Worm (Caenorhabditis elegans) whole organism, L4 larva: ENCODE measurements around the gene F42F12.4.
A peak's percentile ranks its signal among the peaks of the same experiment; 100 is the strongest.

Experiments used
- F10B5.3 ChIP-seq: sonication (generic microtip); optimal IDR thresholded peaks from 2 replicates; lab custom pipeline; 2016; ENCODE audit warnings: mild to moderate bottlenecking, missing genetic modification characterization, missing compliant biosample characterization
- F49E8.2 ChIP-seq: sonication (generic microtip); optimal IDR thresholded peaks from 2 replicates; lab custom pipeline; 2016; ENCODE audit warnings: missing compliant biosample characterization, mild to moderate bottlenecking, missing genetic modification characterization, borderline replicate concordance
- T26A8.4 ChIP-seq: fragments of 200-800 bp; sonication (Bioruptor generic); IDR thresholded peaks from 2 replicates; pipeline ENCODE4 v1.3.6; 2022; ENCODE audit warnings: missing genetic modification characterization, missing compliant biosample characterization
- Y48G9A.11 ChIP-seq: fragments of 200-800 bp; sonication (Bioruptor generic); IDR thresholded peaks from 2 replicates; pipeline ENCODE4 v1.3.6; 2022; ENCODE audit warnings: missing genetic modification reagents, missing genetic modification characterization, missing compliant biosample characterization
- Y5F2A.4 ChIP-seq: fragments of 200-800 bp; sonication (Bioruptor generic); optimal IDR thresholded peaks from 2 replicates; lab custom pipeline; 2018; ENCODE audit warnings: mild to moderate bottlenecking, missing genetic modification characterization, missing compliant biosample characterization
- ama-1 ChIP-seq: fragments of 150-350 bp; optimal IDR thresholded peaks from 2 replicates; lab custom pipeline; 2014; ENCODE audit warnings: inconsistent platforms, mixed read lengths
- arid-1 ChIP-seq: fragments of 200-800 bp; sonication (Bioruptor generic); conservative IDR thresholded peaks from 2 replicates; pipeline ENCODE4 v1.3.6; 2022; ENCODE audit warnings: missing genetic modification reagents, missing genetic modification characterization, missing compliant biosample characterization
- attf-4 ChIP-seq: sonication (generic microtip); optimal IDR thresholded peaks from 3 replicates; lab custom pipeline; 2017; ENCODE audit warnings: missing biosample characterization, missing genetic modification characterization
- ceh-28 ChIP-seq: fragments of 150-350 bp; optimal IDR thresholded peaks from 2 replicates; lab custom pipeline; 2014; ENCODE audit warnings: missing biosample characterization, missing genetic modification reagents, missing genetic modification characterization
- ceh-32 ChIP-seq: sonication (generic microtip); optimal IDR thresholded peaks from 2 replicates; lab custom pipeline; 2016; ENCODE audit warnings: mild to moderate bottlenecking, missing genetic modification characterization, missing compliant biosample characterization; ENCODE audit not compliant: poor library complexity
- daf-8 ChIP-seq: fragments of 200-800 bp; sonication (Bioruptor generic); IDR thresholded peaks from 2 replicates; pipeline ENCODE4 v1.3.6; 2022; ENCODE audit warnings: missing genetic modification characterization, missing compliant biosample characterization
- duxl-1 ChIP-seq: sonication (generic microtip); optimal IDR thresholded peaks from 2 replicates; lab custom pipeline; 2016; ENCODE audit warnings: mild to moderate bottlenecking, missing genetic modification characterization, moderate library complexity, missing compliant biosample characterization; ENCODE audit not compliant: poor library complexity
- gei-8 ChIP-seq: fragments of 200-800 bp; sonication (Bioruptor generic); optimal IDR thresholded peaks from 2 replicates; lab custom pipeline; 2018; ENCODE audit warnings: mild to moderate bottlenecking, missing genetic modification characterization, missing compliant biosample characterization
- hif-1 ChIP-seq, 2 experiments: sonication (generic microtip); optimal IDR thresholded peaks; 2 replicates each; lab custom pipeline; 2016 to 2017; ENCODE audit warnings: missing compliant biosample characterization in 2 of 2, missing genetic modification characterization in 2 of 2, missing genetic modification reagents in 2 of 2, missing genotype in 2 of 2, mild to moderate bottlenecking in 1 of 2
- jun-1 ChIP-seq: fragments of 150-350 bp; optimal IDR thresholded peaks from 2 replicates; lab custom pipeline; 2014; ENCODE audit warnings: missing biosample characterization, missing genetic modification reagents, missing genetic modification characterization
- lim-7 ChIP-seq: fragments of 200-800 bp; sonication (Bioruptor generic); IDR thresholded peaks from 2 replicates; pipeline ENCODE4 v1.3.6; 2022; ENCODE audit warnings: missing genetic modification characterization, missing compliant biosample characterization
- lin-1 ChIP-seq: fragments of 200-800 bp; sonication (Bioruptor generic); IDR thresholded peaks from 2 replicates; pipeline ENCODE4 v1.3.6; 2022; ENCODE audit warnings: missing genetic modification reagents, missing genetic modification characterization, missing compliant biosample characterization
- lin-15B ChIP-seq: fragments of 150-350 bp; sonication (generic microtip); optimal IDR thresholded peaks from 3 replicates; lab custom pipeline; 2014; ENCODE audit warnings: missing biosample characterization, missing genetic modification characterization
- lin-39 ChIP-seq: fragments of 150-350 bp; optimal IDR thresholded peaks from 2 replicates; lab custom pipeline; 2014; ENCODE audit warnings: missing biosample characterization, missing genetic modification reagents, missing genetic modification characterization
- lsy-2 ChIP-seq, 2 experiments: fragments of 150-350 bp in 1 of 2; sonication (generic microtip) in 1 of 2; optimal IDR thresholded peaks; 2 replicates each; lab custom pipeline; 2014 to 2017; ENCODE audit warnings: missing biosample characterization in 2 of 2, missing genetic modification characterization in 2 of 2
- madf-9 ChIP-seq: fragments of 200-800 bp; sonication (Bioruptor generic); conservative IDR thresholded peaks from 2 replicates; pipeline ENCODE4 v1.3.6; 2022; ENCODE audit warnings: missing genetic modification reagents, missing genetic modification characterization, missing compliant biosample characterization
- mxl-2 ChIP-seq: fragments of 200-800 bp; sonication (Bioruptor generic); conservative IDR thresholded peaks from 2 replicates; pipeline ENCODE4 v1.3.6; 2022; ENCODE audit warnings: missing genetic modification reagents, missing genetic modification characterization, missing compliant biosample characterization
- mxl-3 ChIP-seq: fragments of 200-800 bp; sonication (Bioruptor generic); optimal IDR thresholded peaks from 2 replicates; lab custom pipeline; 2018; ENCODE audit warnings: mild to moderate bottlenecking, missing genetic modification characterization, missing compliant biosample characterization
- nhr-111 ChIP-seq: fragments of 200-800 bp; sonication (Bioruptor generic); optimal IDR thresholded peaks from 2 replicates; lab custom pipeline; 2018; ENCODE audit warnings: mild to moderate bottlenecking, missing genetic modification characterization, missing compliant biosample characterization
- nhr-25 ChIP-seq: sonication (generic microtip); optimal IDR thresholded peaks from 2 replicates; lab custom pipeline; 2017; ENCODE audit warnings: missing genetic modification characterization, mild to moderate bottlenecking, missing compliant biosample characterization, antibody characterized with exemption, moderate library complexity, borderline replicate concordance; ENCODE audit not compliant: insufficient read depth
- nhr-41 ChIP-seq: fragments of 200-800 bp; sonication (Bioruptor generic); IDR thresholded peaks from 2 replicates; pipeline ENCODE4 v1.3.6; 2022; ENCODE audit warnings: missing genetic modification reagents, missing genetic modification characterization, missing compliant biosample characterization
- nhr-6 ChIP-seq: fragments of 150-350 bp; optimal IDR thresholded peaks from 2 replicates; lab custom pipeline; 2014; ENCODE audit warnings: missing biosample characterization, missing genetic modification characterization
- nhr-76 ChIP-seq: fragments of 150-350 bp; optimal IDR thresholded peaks from 2 replicates; lab custom pipeline; 2014; ENCODE audit warnings: missing biosample characterization, missing genetic modification characterization
- pha-4 ChIP-seq, 2 experiments: fragments of 150-350 bp in 1 of 2; fragments of 200-800 bp in 1 of 2; sonication (Bioruptor generic) in 1 of 2; IDR thresholded peaks in 1 of 2; optimal IDR thresholded peaks in 1 of 2; 2 replicates each; pipeline versions ENCODE4 v1.3.6 to Lab custom; 2014 to 2022; ENCODE audit warnings: missing genetic modification characterization in 2 of 2, missing genetic modification reagents in 2 of 2, missing biosample characterization in 1 of 2, missing compliant biosample characterization in 1 of 2
- php-3 ChIP-seq: fragments of 200-800 bp; sonication (Bioruptor generic); IDR thresholded peaks from 2 replicates; pipeline ENCODE4 v1.3.6; 2022; ENCODE audit warnings: missing genetic modification reagents, missing genetic modification characterization, missing compliant biosample characterization
- rbr-2 ChIP-seq: sonication (generic microtip); optimal IDR thresholded peaks from 2 replicates; lab custom pipeline; 2016; ENCODE audit warnings: missing genotype, missing genetic modification characterization, missing compliant biosample characterization
- sdz-12 ChIP-seq: fragments of 200-800 bp; sonication (Bioruptor generic); optimal IDR thresholded peaks from 2 replicates; lab custom pipeline; 2018; ENCODE audit warnings: mild to moderate bottlenecking, missing genetic modification characterization, missing compliant biosample characterization
- snpc-1.2 ChIP-seq: fragments of 200-800 bp; sonication (Bioruptor generic); IDR thresholded peaks from 2 replicates; pipeline ENCODE4 v1.3.6; 2022; ENCODE audit warnings: missing genetic modification reagents, missing genetic modification characterization, missing compliant biosample characterization
- spr-1 ChIP-seq: sonication (generic microtip); optimal IDR thresholded peaks from 2 replicates; lab custom pipeline; 2016; ENCODE audit warnings: mild to moderate bottlenecking, missing genetic modification characterization, missing compliant biosample characterization
- spr-3 ChIP-seq: fragments of 200-800 bp; sonication (Bioruptor generic); optimal IDR thresholded peaks from 2 replicates; lab custom pipeline; 2018; ENCODE audit warnings: mild to moderate bottlenecking, missing genetic modification characterization, missing compliant biosample characterization
- tra-1 ChIP-seq: fragments of 200-800 bp; sonication (Bioruptor generic); IDR thresholded peaks from 2 replicates; pipeline ENCODE4 v1.3.6; 2022; ENCODE audit warnings: missing genetic modification reagents, missing genetic modification characterization, missing compliant biosample characterization
- unc-39 ChIP-seq: sonication (generic microtip); optimal IDR thresholded peaks from 2 replicates; lab custom pipeline; 2017; ENCODE audit warnings: missing biosample characterization, missing genetic modification characterization
- unc-62 ChIP-seq, 3 experiments: fragments of 150-350 bp in 1 of 3; sonication (generic microtip); optimal IDR thresholded peaks in 2 of 3; peaks in 1 of 3; 1 replicate in 1 of 3; 2 replicates in 2 of 3; lab custom pipeline; 2014 to 2017; ENCODE audit warnings: missing biosample characterization in 3 of 3, missing genetic modification characterization in 3 of 3, missing genetic modification reagents in 3 of 3, missing genotype in 1 of 3
- ztf-7 ChIP-seq: fragments of 150-350 bp; optimal IDR thresholded peaks from 2 replicates; lab custom pipeline; 2014; ENCODE audit warnings: missing biosample characterization, missing genetic modification characterization

F42F12.4 gene

DNA sequence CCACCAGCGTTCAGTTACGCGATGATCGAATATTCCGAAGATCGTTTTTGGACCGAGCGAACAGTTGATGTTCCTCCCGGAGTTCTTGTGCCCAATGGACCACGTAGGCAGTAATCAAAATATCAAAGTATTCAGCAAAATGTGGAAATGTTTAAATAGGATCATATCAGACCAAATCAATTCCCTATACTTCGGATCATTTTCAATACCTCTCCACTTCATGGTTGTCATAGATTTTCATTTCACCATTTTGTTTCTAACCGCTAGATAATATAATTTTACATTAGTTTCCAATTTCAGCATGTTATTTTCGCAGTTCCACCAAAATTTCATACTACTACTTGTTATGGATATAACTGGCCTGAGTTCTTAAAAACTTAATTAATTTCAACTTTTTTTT lies 35.2 kb downstream of the F42F12.4 start:
- no peak for TF ChIP-seq ceh-32 (tag; lab: Kevin White, UChicago)
- TF ChIP-seq unc-62 (GFP tag; optimal IDR thresholded peaks at IDR 0.05 in 1 of 2; lab: Kevin White, UChicago) = peak in 1 of 2 experiments; percentile 91
- no peak for TF ChIP-seq unc-62 (tag; optimal IDR thresholded peaks at IDR 0.05; lab: Kevin White, UChicago)
- no peak for TF ChIP-seq F10B5.3 (tag; lab: Kevin White, UChicago)
- TF ChIP-seq nhr-41 (GFP tag; lab: Robert Waterston, UW) = no peak

DNA sequence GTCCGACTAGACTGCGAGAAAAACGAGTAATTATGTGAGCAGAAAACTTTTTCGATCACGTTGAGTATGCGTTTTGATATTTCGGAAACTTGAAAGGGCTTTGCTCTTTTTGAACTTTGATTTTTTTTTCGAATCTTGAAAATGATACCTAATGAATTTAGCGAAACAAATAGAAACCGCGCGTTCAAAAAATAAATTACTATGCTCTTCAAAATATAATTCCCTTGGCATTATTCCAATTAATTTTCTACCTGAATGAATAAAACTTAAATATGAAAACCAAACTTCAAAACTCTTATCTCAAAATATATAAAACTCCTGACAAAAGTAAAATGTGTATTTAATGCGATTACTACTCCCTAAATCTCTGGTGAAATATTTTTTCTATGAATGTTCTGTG lies 37.5 kb downstream of the F42F12.4 start, which contains the start of gene xtr-2:
Gene xtr-2, plus strand, starts transcription at position 301 of the 400 bp plus-strand sequence.
- TF ChIP-seq nhr-25 (tag; lab: Kevin White, UChicago) (no peak), jun-1 (tag; lab: Kevin White, UChicago) (no peak), snpc-1.2 (GFP tag; lab: Robert Waterston, UW) (no peak), ceh-28 (tag; lab: Kevin White, UChicago) (no peak), Y5F2A.4 (GFP tag; lab: Kevin White, UChicago) (no peak), lin-1 (GFP tag; lab: Robert Waterston, UW) (no peak), F10B5.3 (tag; lab: Kevin White, UChicago) (no peak), ztf-7 (tag; lab: Kevin White, UChicago) (no peak), nhr-6 (tag; lab: Kevin White, UChicago) (no peak), gei-8 (GFP tag; lab: Kevin White, UChicago) (no peak), arid-1 (GFP tag; lab: Robert Waterston, UW) (no peak), lsy-2 (tag; optimal IDR thresholded peaks at IDR 0.05; lab: Kevin White, UChicago) (no peak)

DNA sequence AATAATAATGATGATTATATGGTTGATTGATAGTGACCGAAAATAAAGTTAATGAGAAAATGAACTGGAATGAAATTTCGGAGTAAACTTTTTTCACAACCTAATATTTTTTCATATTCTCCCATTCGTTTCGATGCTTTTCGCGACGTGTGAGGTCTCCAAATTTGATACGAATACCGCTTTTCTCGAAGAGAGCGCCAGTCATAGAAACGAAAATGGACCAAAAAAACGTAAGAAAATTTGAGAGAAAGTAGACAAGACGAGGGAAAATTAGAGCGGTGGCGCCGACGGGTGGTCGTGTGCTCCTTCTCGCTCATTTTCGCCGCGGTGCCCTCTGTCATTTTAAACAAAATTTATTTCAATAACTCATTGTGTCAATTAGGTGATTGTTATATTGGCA lies 38.4 kb downstream of the F42F12.4 start:
- TF ChIP-seq daf-8 (GFP tag; lab: Robert Waterston, UW) (no peak), nhr-76 (no peak), mxl-3 (GFP tag; lab: Kevin White, UChicago) (no peak), F10B5.3 (tag; lab: Kevin White, UChicago) (no peak), php-3 (no peak), ama-1 (lab: Kevin White, UChicago) (no peak), nhr-111 (no peak), unc-39 (tag; lab: Kevin White, UChicago) (no peak), lsy-2 (tag; optimal IDR thresholded peaks at IDR 0.05; lab: Kevin White, UChicago) (no peak), hif-1 (tag; optimal IDR thresholded peaks at IDR 0.05; lab: Kevin White, UChicago) (no peak), duxl-1 (tag; lab: Kevin White, UChicago) (no peak), lin-15B (tag; lab: Kevin White, UChicago) (no peak), T26A8.4 (GFP tag; lab: Robert Waterston, UW) (no peak), F49E8.2 (tag; lab: Kevin White, UChicago) (no peak), rbr-2 (tag; lab: Kevin White, UChicago) (no peak), unc-62 (GFP tag; optimal IDR thresholded peaks at IDR 0.05 in 1 of 2; lab: Kevin White, UChicago) (peak in 1 of 2 experiments; percentile 79), unc-62 (tag; optimal IDR thresholded peaks at IDR 0.05; lab: Kevin White, UChicago) (no peak), tra-1 (GFP tag; lab: Robert Waterston, UW) (peak; percentile 81; the same call in 1 of the 2 replicates)

DNA sequence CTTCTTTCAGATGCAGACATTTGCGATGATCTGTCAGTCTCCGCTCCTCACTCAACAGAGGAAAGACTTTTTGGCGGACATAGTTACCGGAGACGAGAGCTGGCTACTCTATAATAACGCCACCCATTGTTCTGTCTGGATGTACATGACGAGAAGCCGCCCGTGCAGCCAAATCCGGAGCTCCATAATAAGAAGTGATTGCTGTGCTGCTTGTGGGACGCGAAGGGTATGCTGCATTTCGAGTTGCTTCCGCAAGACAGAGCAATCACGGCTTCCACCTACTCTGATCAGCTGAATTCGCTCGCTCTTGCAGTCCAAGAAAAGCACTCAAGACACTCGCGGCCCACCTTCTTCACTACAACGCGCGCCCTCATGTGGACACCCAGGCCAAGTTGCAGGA lies 39.0 kb downstream of the F42F12.4 start:
- TF ChIP-seq nhr-111 (no peak), lim-7 (no peak), sdz-12 (GFP tag; lab: Kevin White, UChicago) (no peak), lin-39 (no peak), Y48G9A.11 (GFP tag; lab: Robert Waterston, UW) (no peak), spr-1 (tag; lab: Kevin White, UChicago) (no peak), pha-4 (GFP tag; IDR thresholded peaks at IDR 0.05; lab: Robert Waterston, UW) (no peak), pha-4 (tag; optimal IDR thresholded peaks at IDR 0.05; lab: Kevin White, UChicago) (no peak), mxl-2 (peak; percentile 59; the same call in 1 of the 2 replicates), spr-3 (GFP tag; lab: Kevin White, UChicago) (no peak), attf-4 (tag; lab: Kevin White, UChicago) (no peak), madf-9 (GFP tag; lab: Robert Waterston, UW) (0 out of 2 replicates have a peak, but pooled peaks have one; percentile 5)
